Worm (Caenorhabditis elegans) whole organism, L1 larva: ENCODE data around the gene T22B7.22.

Source experiments
- alr-1 ChIP-seq: fragments of 200-800 bp; sonication (Bioruptor generic); optimal IDR thresholded peaks from 2 replicates; lab custom pipeline; 2018; ENCODE audit warnings: borderline replicate concordance, mild to moderate bottlenecking, missing genetic modification characterization, missing compliant biosample characterization
- aly-2 ChIP-seq: fragments of 150-350 bp; optimal IDR thresholded peaks from 2 replicates; lab custom pipeline; 2014; ENCODE audit warnings: missing biosample characterization, missing genetic modification characterization
- ceh-82 ChIP-seq, 3 experiments: fragments of 150-350 bp in 1 of 3; sonication (generic microtip) in 2 of 3; optimal IDR thresholded peaks; 2 replicates each; lab custom pipeline; 2014 to 2017; ENCODE audit warnings: missing biosample characterization in 3 of 3, missing genetic modification characterization in 3 of 3
- fkh-8 ChIP-seq: sonication (generic microtip); optimal IDR thresholded peaks from 2 replicates; lab custom pipeline; 2016; ENCODE audit warnings: mild to moderate bottlenecking, missing genetic modification characterization, missing compliant biosample characterization
- lin-13 ChIP-seq: fragments of 150-350 bp; optimal IDR thresholded peaks from 2 replicates; lab custom pipeline; 2014; ENCODE audit warnings: missing biosample characterization, missing genetic modification reagents, missing genetic modification characterization
- lin-35 ChIP-seq, 2 experiments: fragments of 150-350 bp; optimal IDR thresholded peaks; 2 replicates each; lab custom pipeline; 2014; ENCODE audit warnings: missing biosample characterization in 2 of 2, missing genetic modification characterization in 2 of 2, missing genetic modification reagents in 2 of 2
- nhr-237 ChIP-seq: fragments of 150-350 bp; optimal IDR thresholded peaks from 2 replicates; lab custom pipeline; 2014; ENCODE audit warnings: missing biosample characterization, missing genetic modification characterization
- nhr-28 ChIP-seq: fragments of 150-350 bp; optimal IDR thresholded peaks from 2 replicates; lab custom pipeline; 2014; ENCODE audit warnings: missing biosample characterization, missing genetic modification characterization
- skn-1 ChIP-seq: fragments of 150-350 bp; optimal IDR thresholded peaks from 2 replicates; lab custom pipeline; 2014; ENCODE audit warnings: missing biosample characterization, missing genetic modification characterization
- tbx-2 ChIP-seq: sonication (generic microtip); optimal IDR thresholded peaks from 2 replicates; lab custom pipeline; 2016; ENCODE audit warnings: missing genetic modification characterization, missing compliant biosample characterization
- unc-62 ChIP-seq: fragments of 150-350 bp; optimal IDR thresholded peaks from 2 replicates; lab custom pipeline; 2014; ENCODE audit warnings: missing biosample characterization, missing genetic modification reagents, missing genetic modification characterization
- ztf-11 ChIP-seq, 2 experiments: sonication (generic microtip); optimal IDR thresholded peaks; 2 replicates each; lab custom pipeline; 2016 to 2017; ENCODE audit warnings: missing genetic modification characterization in 2 of 2, missing biosample characterization in 1 of 2, missing compliant biosample characterization in 1 of 2

DNA sequence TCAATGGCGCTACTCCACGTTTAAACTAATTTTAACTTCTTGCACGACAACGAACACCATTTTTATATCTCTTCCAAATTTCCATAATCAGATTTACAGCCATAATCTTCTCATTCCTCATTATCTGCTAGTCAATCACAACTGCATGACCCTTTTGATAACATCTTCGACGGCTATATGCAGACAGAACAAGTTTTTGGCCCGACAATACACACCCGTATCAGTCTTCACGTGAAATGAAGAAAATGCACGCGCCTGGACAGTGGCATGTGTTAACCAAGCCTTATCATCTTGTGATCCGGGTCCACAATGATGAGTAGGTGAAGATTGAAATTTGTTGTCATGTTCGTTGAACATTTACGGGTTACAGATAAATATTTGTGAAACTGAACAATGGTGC, 14.2 kb upstream of the T22B7.22 start:
- TF ChIP-seq fkh-8 (tag; lab: Kevin White, UChicago) (no peak), alr-1 (tag; lab: Kevin White, UChicago) (no peak), nhr-237 (tag; lab: Kevin White, UChicago) (no peak), ztf-11 (tag; optimal IDR thresholded peaks at IDR 0.05; lab: Kevin White, UChicago) (no peak), lin-35 (GFP tag; optimal IDR thresholded peaks at IDR 0.05; lab: Kevin White, UChicago) (peak in 1 of 2 experiments; percentile 50), ceh-82 (tag; optimal IDR thresholded peaks at IDR 0.05; lab: Kevin White, UChicago) (no peak), unc-62 (no peak), lin-13 (no peak), tbx-2 (tag; lab: Kevin White, UChicago) (no peak), nhr-28 (tag; lab: Kevin White, UChicago) (no peak), skn-1 (tag; lab: Kevin White, UChicago) (no peak), aly-2 (tag; lab: Kevin White, UChicago) (no peak)
